Fruit fly (Drosophila melanogaster) whole organism, embryonic: ENCODE measurements around the gene kat-60L1.

Source experiments
- Atf3 ChIP-seq: fragments of 200-800 bp; sonication (Bioruptor generic); optimal IDR thresholded peaks from 3 replicates; lab custom pipeline; 2016; ENCODE audit warnings: missing biosample characterization, missing genetic modification characterization
- Bgb ChIP-seq: fragments of 200-800 bp; sonication (Bioruptor generic); IDR thresholded peaks from 2 replicates; pipeline ENCODE4 v1.3.6; 2022; ENCODE audit warnings: missing biosample characterization, missing genetic modification characterization; ENCODE audit not compliant: partially characterized antibody
- BtbVII ChIP-seq: fragments of 200-800 bp; sonication (Bioruptor generic); optimal IDR thresholded peaks from 3 replicates; lab custom pipeline; 2017; ENCODE audit warnings: missing biosample characterization, mild to moderate bottlenecking, missing genetic modification characterization
- CG10147 ChIP-seq: fragments of 200-800 bp; sonication (Bioruptor generic); optimal IDR thresholded peaks from 2 replicates; lab custom pipeline; 2019; ENCODE audit warnings: missing biosample characterization, mild to moderate bottlenecking, missing genetic modification characterization, moderate library complexity
- CG10267 ChIP-seq: fragments of 200-800 bp; sonication (Bioruptor generic); optimal IDR thresholded peaks from 2 replicates; lab custom pipeline; 2018; ENCODE audit warnings: missing biosample characterization, mild to moderate bottlenecking, missing genetic modification characterization, moderate library complexity
- CG10979 ChIP-seq: fragments of 200-800 bp; sonication (Bioruptor generic); optimal IDR thresholded peaks from 2 replicates; lab custom pipeline; 2018; ENCODE audit warnings: missing biosample characterization, mild to moderate bottlenecking, missing genetic modification characterization, moderate library complexity
- CG12071 ChIP-seq: fragments of 200-800 bp; sonication (Bioruptor generic); optimal IDR thresholded peaks from 3 replicates; lab custom pipeline; 2018; ENCODE audit warnings: missing biosample characterization, mild to moderate bottlenecking, missing genetic modification characterization
- CG12104 ChIP-seq: fragments of 200-800 bp; sonication (Bioruptor generic); optimal IDR thresholded peaks from 3 replicates; lab custom pipeline; 2016; ENCODE audit warnings: missing biosample characterization, missing genetic modification characterization
- CG12299 ChIP-seq: fragments of 200-800 bp; sonication (Bioruptor generic); optimal IDR thresholded peaks from 2 replicates; lab custom pipeline; 2018; ENCODE audit warnings: missing biosample characterization, mild to moderate bottlenecking, missing genetic modification characterization
- CG14860 ChIP-seq: fragments of 200-800 bp; sonication (Bioruptor generic); IDR thresholded peaks from 3 replicates; pipeline ENCODE4 v1.3.6; 2022; ENCODE audit warnings: missing biosample characterization, missing genetic modification characterization; ENCODE audit not compliant: partially characterized antibody
- CG15269 ChIP-seq: fragments of 200-800 bp; sonication (Bioruptor generic); optimal IDR thresholded peaks from 2 replicates; lab custom pipeline; 2018; ENCODE audit warnings: missing biosample characterization, mild to moderate bottlenecking, missing genetic modification characterization, moderate library complexity
- CG17361 ChIP-seq: fragments of 200-800 bp; sonication (Bioruptor generic); IDR thresholded peaks from 3 replicates; pipeline ENCODE4 v1.3.6; 2022; ENCODE audit warnings: missing biosample characterization, missing genetic modification characterization
- CG17568 ChIP-seq: fragments of 200-800 bp; sonication (Bioruptor generic); optimal IDR thresholded peaks from 2 replicates; lab custom pipeline; 2018; ENCODE audit warnings: missing biosample characterization, mild to moderate bottlenecking, missing genetic modification characterization, moderate library complexity
- CG18764 ChIP-seq: fragments of 200-800 bp; sonication (Bioruptor generic); optimal IDR thresholded peaks from 3 replicates; lab custom pipeline; 2016; ENCODE audit warnings: missing biosample characterization, missing genetic modification characterization
- CG2712 ChIP-seq: fragments of 200-800 bp; optimal IDR thresholded peaks from 3 replicates; lab custom pipeline; 2019; ENCODE audit warnings: missing biosample characterization, mild to moderate bottlenecking, missing genetic modification characterization, moderate library complexity
- CG31224 ChIP-seq: fragments of 200-800 bp; sonication (Bioruptor generic); IDR thresholded peaks from 2 replicates; pipeline ENCODE4 v1.3.6; 2022; ENCODE audit warnings: missing biosample characterization, missing genetic modification characterization
- CG31365 ChIP-seq: fragments of 200-800 bp; sonication (Bioruptor generic); optimal IDR thresholded peaks from 2 replicates; lab custom pipeline; 2018; ENCODE audit warnings: missing biosample characterization, mild to moderate bottlenecking, missing genetic modification characterization
- CG4854 ChIP-seq: fragments of 200-800 bp; sonication (Bioruptor generic); optimal IDR thresholded peaks from 2 replicates; lab custom pipeline; 2016; ENCODE audit warnings: missing biosample characterization, missing genetic modification characterization, inconsistent platforms
- CG5953 ChIP-seq: fragments of 200-800 bp; sonication (Bioruptor generic); IDR thresholded peaks from 2 replicates; pipeline ENCODE4 v1.3.6; 2022; ENCODE audit warnings: missing biosample characterization, missing genetic modification characterization
- CG6254 ChIP-seq: fragments of 200-800 bp; sonication (Bioruptor generic); optimal IDR thresholded peaks from 3 replicates; lab custom pipeline; 2017; ENCODE audit warnings: mild to moderate bottlenecking, missing biosample characterization, missing genetic modification reagents, missing genetic modification characterization
- CG6813 ChIP-seq: fragments of 200-800 bp; sonication (Bioruptor generic); optimal IDR thresholded peaks from 2 replicates; lab custom pipeline; 2017; ENCODE audit warnings: missing biosample characterization, missing genetic modification characterization, mild to moderate bottlenecking, moderate library complexity, missing genetic modification reagents
- CG7357 ChIP-seq: fragments of 200-800 bp; sonication (Bioruptor generic); IDR thresholded peaks from 3 replicates; pipeline ENCODE4 v1.3.6; 2022; ENCODE audit warnings: missing biosample characterization, missing genetic modification characterization
- CG8089 ChIP-seq: fragments of 200-800 bp; sonication (Bioruptor generic); optimal IDR thresholded peaks from 3 replicates; lab custom pipeline; 2016; ENCODE audit warnings: missing biosample characterization, missing genetic modification characterization
- CG8290 ChIP-seq, 3 experiments: fragments of 200-800 bp; sonication (Bioruptor generic); optimal IDR thresholded peaks; 2 replicates each; lab custom pipeline; 2016 to 2019; ENCODE audit warnings: missing biosample characterization in 3 of 3, missing genetic modification characterization in 3 of 3, mild to moderate bottlenecking in 2 of 3, moderate library complexity in 1 of 3
- CG9215 ChIP-seq: fragments of 200-800 bp; sonication (Bioruptor generic); IDR thresholded peaks from 2 replicates; pipeline ENCODE4 v1.3.6; 2022; ENCODE audit warnings: missing biosample characterization, missing genetic modification characterization
- CoRest ChIP-seq: fragments of 200-800 bp; sonication (Bioruptor generic); optimal IDR thresholded peaks from 3 replicates; lab custom pipeline; 2018; ENCODE audit warnings: missing biosample characterization, mild to moderate bottlenecking, missing genetic modification characterization, moderate library complexity
- Elba2 ChIP-seq: fragments of 200-800 bp; sonication (Bioruptor generic); optimal IDR thresholded peaks from 3 replicates; lab custom pipeline; 2016; ENCODE audit warnings: missing biosample characterization, missing genetic modification characterization
- aop ChIP-seq: fragments of 200-800 bp; sonication (Bioruptor generic); IDR thresholded peaks from 2 replicates; pipeline ENCODE4 v1.3.6; 2022; ENCODE audit warnings: missing biosample characterization, missing genetic modification characterization
- az2 ChIP-seq: fragments of 200-800 bp; sonication (Bioruptor generic); optimal IDR thresholded peaks from 3 replicates; lab custom pipeline; 2016; ENCODE audit warnings: missing biosample characterization, missing genetic modification characterization
- cato ChIP-seq: fragments of 200-800 bp; sonication (Bioruptor generic); optimal IDR thresholded peaks from 2 replicates; lab custom pipeline; 2016; ENCODE audit warnings: missing biosample characterization, missing genetic modification characterization, borderline replicate concordance
- crp ChIP-seq, 2 experiments: fragments of 200-800 bp; sonication (Bioruptor generic); optimal IDR thresholded peaks; 2 replicates in 1 of 2; 3 replicates in 1 of 2; lab custom pipeline; 2017; ENCODE audit warnings: missing biosample characterization in 2 of 2, missing genetic modification characterization in 2 of 2, mild to moderate bottlenecking in 1 of 2, moderate library complexity in 1 of 2
- dati ChIP-seq: fragments of 200-800 bp; sonication (Bioruptor generic); IDR thresholded peaks from 2 replicates; pipeline ENCODE4 v1.3.6; 2022; ENCODE audit warnings: missing biosample characterization, missing genetic modification characterization
- eve ChIP-seq, 2 experiments: fragments of >200 bp; optimal IDR thresholded peaks; 2 replicates each; lab custom pipeline; 2017; ENCODE audit warnings: missing biosample characterization in 2 of 2, missing genetic modification characterization in 2 of 2
- ewg ChIP-seq: fragments of 200-800 bp; sonication (Bioruptor generic); optimal IDR thresholded peaks from 3 replicates; lab custom pipeline; 2017; ENCODE audit warnings: mild to moderate bottlenecking, missing biosample characterization, missing genetic modification reagents, missing genetic modification characterization
- grau ChIP-seq: fragments of 200-800 bp; optimal IDR thresholded peaks from 3 replicates; lab custom pipeline; 2019; ENCODE audit warnings: missing biosample characterization, mild to moderate bottlenecking, missing genetic modification characterization, moderate library complexity
- h ChIP-seq: fragments of >200 bp; optimal IDR thresholded peaks from 2 replicates; lab custom pipeline; 2017
- lbe ChIP-seq: fragments of 200-800 bp; sonication (Bioruptor generic); optimal IDR thresholded peaks from 2 replicates; lab custom pipeline; 2016; ENCODE audit warnings: missing biosample characterization, mild to moderate bottlenecking, missing genetic modification characterization
- luna ChIP-seq: fragments of 200-800 bp; sonication (Bioruptor generic); optimal IDR thresholded peaks from 2 replicates; lab custom pipeline; 2016; ENCODE audit warnings: missing biosample characterization, missing genetic modification characterization
- nerfin-1 ChIP-seq: fragments of 200-800 bp; sonication (Bioruptor generic); optimal IDR thresholded peaks from 3 replicates; lab custom pipeline; 2019; ENCODE audit warnings: missing biosample characterization, mild to moderate bottlenecking, missing genetic modification characterization, moderate library complexity
- nmo ChIP-seq: fragments of 200-800 bp; sonication (Bioruptor generic); optimal IDR thresholded peaks from 2 replicates; lab custom pipeline; 2018; ENCODE audit warnings: missing biosample characterization, mild to moderate bottlenecking, missing genetic modification characterization, moderate library complexity
- pb ChIP-seq: fragments of 200-800 bp; sonication (Bioruptor generic); optimal IDR thresholded peaks from 3 replicates; lab custom pipeline; 2016; ENCODE audit warnings: missing biosample characterization, missing genetic modification characterization
- phol ChIP-seq: fragments of 200-800 bp; sonication (Bioruptor generic); optimal IDR thresholded peaks from 3 replicates; lab custom pipeline; 2018; ENCODE audit warnings: missing biosample characterization, mild to moderate bottlenecking, missing genetic modification characterization, moderate library complexity
- ro ChIP-seq: fragments of 200-800 bp; sonication (Bioruptor generic); IDR thresholded peaks from 2 replicates; pipeline ENCODE4 v1.3.6; 2022; ENCODE audit warnings: missing biosample characterization, missing genetic modification characterization
- sqz ChIP-seq: fragments of 200-800 bp; sonication (Bioruptor generic); optimal IDR thresholded peaks from 3 replicates; lab custom pipeline; 2018; ENCODE audit warnings: missing biosample characterization, mild to moderate bottlenecking, missing genetic modification characterization
- tgo ChIP-seq: fragments of 200-800 bp; sonication (Bioruptor generic); IDR thresholded peaks from 3 replicates; pipeline ENCODE4 v1.3.6; 2022; ENCODE audit warnings: missing biosample characterization, missing genetic modification characterization
- twi ChIP-seq: fragments of 200-800 bp; optimal IDR thresholded peaks from 2 replicates; lab custom pipeline; 2019; ENCODE audit warnings: missing biosample characterization, mild to moderate bottlenecking, missing genetic modification characterization, moderate library complexity
- wor ChIP-seq: fragments of 200-800 bp; sonication (Bioruptor generic); IDR thresholded peaks from 2 replicates; pipeline ENCODE4 v1.3.6; 2022; ENCODE audit warnings: missing biosample characterization, missing genetic modification characterization
- zf30C ChIP-seq: fragments of 200-800 bp; sonication (Bioruptor generic); optimal IDR thresholded peaks from 3 replicates; lab custom pipeline; 2018; ENCODE audit warnings: missing biosample characterization, mild to moderate bottlenecking, missing genetic modification characterization

kat-60L1 gene

DNA sequence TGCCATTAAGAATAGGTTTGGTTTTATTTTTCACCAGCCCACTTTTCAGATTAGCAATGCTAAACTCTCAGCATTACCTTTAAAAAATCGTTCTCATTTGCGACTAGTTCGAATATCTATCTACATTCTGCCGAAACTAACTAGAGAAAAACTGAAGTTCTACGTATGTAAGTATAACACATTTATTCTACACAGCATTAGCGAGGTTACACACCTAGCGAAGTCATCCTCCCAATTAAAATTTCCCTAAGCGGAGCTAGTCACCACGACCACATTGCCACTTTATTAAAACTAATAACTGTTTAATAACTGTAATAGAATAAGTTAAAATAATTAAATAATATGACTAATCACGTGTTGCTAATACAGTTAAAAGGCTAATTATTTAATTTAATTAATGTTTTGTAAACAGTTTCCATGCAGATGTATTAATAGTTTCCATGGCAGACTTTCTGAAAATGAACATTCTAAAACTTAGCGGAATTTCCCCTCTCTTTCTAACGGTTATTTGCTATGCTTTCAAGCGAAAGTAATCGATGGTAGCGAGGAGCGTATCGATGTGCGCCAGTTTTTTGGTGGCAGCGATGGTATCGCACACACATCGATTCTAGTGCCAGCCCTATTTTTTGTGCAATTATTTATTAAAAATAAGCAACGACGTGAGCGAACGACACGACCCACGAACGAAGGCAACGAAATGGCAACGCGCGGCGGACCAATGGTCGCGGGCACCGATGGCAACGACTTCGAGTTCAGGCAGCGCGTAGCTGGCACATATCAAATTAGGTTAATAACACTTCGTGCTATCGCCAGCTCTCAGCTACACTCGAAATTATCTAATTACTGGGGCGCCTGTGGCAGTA is 2.6 kb upstream of the kat-60L1 start, which contains the start of gene jagn (continued):
- TF ChIP-seq CG8290 (GFP tag; optimal IDR thresholded peaks at IDR 0.05; lab: Kevin White, UChicago), result peak; percentile 53
- TF ChIP-seq CG8290 (tag; optimal IDR thresholded peaks at IDR 0.05; lab: Kevin White, UChicago), result peak in 1 of 2 experiments; percentile 75
- TF ChIP-seq CG7357 (GFP tag; lab: Robert Waterston, UW), result no peak
- no peak for TF ChIP-seq CG12299 (tag; lab: Kevin White, UChicago)
- TF ChIP-seq nmo (GFP tag; lab: Kevin White, UChicago), result peak; percentile 77
- peak; percentile 50; the same call in 1 of the 2 replicates for TF ChIP-seq CG5953 (GFP tag; lab: Robert Waterston, UW)
- TF ChIP-seq zf30C (GFP tag; lab: Kevin White, UChicago), result no peak
- TF ChIP-seq CoRest (tag; lab: Kevin White, UChicago), result peak; percentile 82
- TF ChIP-seq CG10267 (tag; lab: Kevin White, UChicago), result peak; percentile 73
- peak; percentile 54 for TF ChIP-seq nerfin-1 (tag; lab: Kevin White, UChicago)
- TF ChIP-seq dati (GFP tag; lab: Robert Waterston, UW), result no peak
- TF ChIP-seq Atf3 (GFP tag; lab: Kevin White, UChicago), result no peak
- no peak for TF ChIP-seq h (lab: Kevin White, UChicago)
- TF ChIP-seq Elba2, result no peak
- no peak for TF ChIP-seq cato (GFP tag; lab: Kevin White, UChicago)
- TF ChIP-seq CG10147, result no peak
- peak; percentile 66 for TF ChIP-seq CG9215
- TF ChIP-seq CG6813, result no peak
- no peak for TF ChIP-seq sqz (GFP tag; lab: Kevin White, UChicago)
- TF ChIP-seq eve (GFP tag; optimal IDR thresholded peaks at IDR 0.05; lab: Kevin White, UChicago), result no peak
- TF ChIP-seq pb (GFP tag; lab: Kevin White, UChicago), result peak; percentile 14
- peak; percentile 4 for TF ChIP-seq twi
- no peak for TF ChIP-seq wor (GFP tag; lab: Robert Waterston, UW)
- TF ChIP-seq CG31224 (GFP tag; lab: Robert Waterston, UW), result no peak
- TF ChIP-seq ro (GFP tag; lab: Robert Waterston, UW), result no peak
- TF ChIP-seq CG10979 (tag; lab: Kevin White, UChicago), result peak; percentile 31
- peak; percentile 40; the same call in 2 of the 3 replicates for TF ChIP-seq tgo
- TF ChIP-seq grau (tag; lab: Kevin White, UChicago), result peak; percentile 55
- peak; percentile 80 for TF ChIP-seq lbe (GFP tag; lab: Kevin White, UChicago)
- peak; percentile 99 for TF ChIP-seq CG14860 (GFP tag; lab: Robert Waterston, UW)
- TF ChIP-seq CG2712 (tag; lab: Kevin White, UChicago), result peak; percentile 54
- TF ChIP-seq CG12071 (GFP tag; lab: Kevin White, UChicago), result peak; percentile 13
- TF ChIP-seq az2, result peak; percentile 51
- peak; percentile 49 for TF ChIP-seq phol (tag; lab: Kevin White, UChicago)
- peak; percentile 44 for TF ChIP-seq CG18764 (GFP tag; lab: Kevin White, UChicago)
- peak; percentile 100 for TF ChIP-seq Bgb (GFP tag; lab: Robert Waterston, UW)
- no peak for TF ChIP-seq CG31365 (tag; lab: Kevin White, UChicago)
- no peak for TF ChIP-seq aop (GFP tag; lab: Robert Waterston, UW)
- peak; percentile 36 for TF ChIP-seq CG4854 (GFP tag; lab: Kevin White, UChicago)
- TF ChIP-seq crp (GFP tag; optimal IDR thresholded peaks at IDR 0.05; lab: Kevin White, UChicago), result peak in 1 of 2 experiments; percentile 34
- TF ChIP-seq CG17361 (GFP tag; lab: Robert Waterston, UW), result peak; percentile 70; the same call in 2 of the 3 replicates
- TF ChIP-seq CG15269 (tag; lab: Kevin White, UChicago), result peak; percentile 38
- peak; percentile 12 for TF ChIP-seq CG6254 (GFP tag; lab: Kevin White, UChicago)
- TF ChIP-seq ewg, result peak; percentile 30
- TF ChIP-seq BtbVII (GFP tag; lab: Kevin White, UChicago), result no peak
- TF ChIP-seq CG12104 (GFP tag; lab: Kevin White, UChicago), result peak; percentile 59
- peak; percentile 46 for TF ChIP-seq CG8089 (GFP tag; lab: Kevin White, UChicago)
- TF ChIP-seq CG17568, result no peak
- peak; percentile 51 for TF ChIP-seq luna (GFP tag; lab: Kevin White, UChicago)
